Fruit fly (Drosophila melanogaster) whole organism, adult: Measurements from ENCODE around the gene Cul5.

Source experiments
- CG5204 ChIP-seq: fragments of 200-800 bp; sonication (Bioruptor generic); optimal IDR thresholded peaks from 2 replicates; lab custom pipeline; 2016; ENCODE audit warnings: missing biosample characterization, missing genetic modification characterization
- CG7101 ChIP-seq: fragments of 200-800 bp; sonication (Bioruptor generic); optimal IDR thresholded peaks from 2 replicates; lab custom pipeline; 2018; ENCODE audit warnings: missing biosample characterization, mild to moderate bottlenecking, missing genetic modification characterization, moderate library complexity
- Clk ChIP-seq: fragments of 200-800 bp; sonication (Bioruptor generic); optimal IDR thresholded peaks from 2 replicates; lab custom pipeline; 2017; ENCODE audit warnings: missing biosample characterization, missing genetic modification characterization
- Hr96 ChIP-seq: fragments of 200-800 bp; sonication (Bioruptor generic); optimal IDR thresholded peaks from 2 replicates; lab custom pipeline; 2016; ENCODE audit warnings: missing biosample characterization, missing genetic modification characterization
- bab1 ChIP-seq: fragments of 200-800 bp; sonication (Bioruptor generic); optimal IDR thresholded peaks from 3 replicates; lab custom pipeline; 2019; ENCODE audit warnings: missing biosample characterization, mild to moderate bottlenecking, missing genetic modification characterization, moderate library complexity
- cic ChIP-seq: fragments of 200-800 bp; sonication (Bioruptor generic); optimal IDR thresholded peaks from 2 replicates; lab custom pipeline; 2017; ENCODE audit warnings: missing biosample characterization, mild to moderate bottlenecking, missing genetic modification characterization, moderate library complexity
- cnc ChIP-seq, 2 experiments: fragments of >200 bp; optimal IDR thresholded peaks; 2 replicates each; lab custom pipeline; 2017
- pad ChIP-seq: fragments of 200-800 bp; sonication (Bioruptor generic); optimal IDR thresholded peaks from 3 replicates; lab custom pipeline; 2017; ENCODE audit warnings: missing biosample characterization, missing genetic modification characterization, mild to moderate bottlenecking, moderate library complexity, missing genetic modification reagents
- tj ChIP-seq: fragments of 200-800 bp; sonication (Bioruptor generic); optimal IDR thresholded peaks from 3 replicates; lab custom pipeline; 2017; ENCODE audit warnings: missing biosample characterization, mild to moderate bottlenecking, missing genetic modification characterization, moderate library complexity
- toe ChIP-seq: fragments of 200-800 bp; sonication (Bioruptor generic); optimal IDR thresholded peaks from 2 replicates; lab custom pipeline; 2016; ENCODE audit warnings: missing biosample characterization, missing genetic modification characterization

DNA sequence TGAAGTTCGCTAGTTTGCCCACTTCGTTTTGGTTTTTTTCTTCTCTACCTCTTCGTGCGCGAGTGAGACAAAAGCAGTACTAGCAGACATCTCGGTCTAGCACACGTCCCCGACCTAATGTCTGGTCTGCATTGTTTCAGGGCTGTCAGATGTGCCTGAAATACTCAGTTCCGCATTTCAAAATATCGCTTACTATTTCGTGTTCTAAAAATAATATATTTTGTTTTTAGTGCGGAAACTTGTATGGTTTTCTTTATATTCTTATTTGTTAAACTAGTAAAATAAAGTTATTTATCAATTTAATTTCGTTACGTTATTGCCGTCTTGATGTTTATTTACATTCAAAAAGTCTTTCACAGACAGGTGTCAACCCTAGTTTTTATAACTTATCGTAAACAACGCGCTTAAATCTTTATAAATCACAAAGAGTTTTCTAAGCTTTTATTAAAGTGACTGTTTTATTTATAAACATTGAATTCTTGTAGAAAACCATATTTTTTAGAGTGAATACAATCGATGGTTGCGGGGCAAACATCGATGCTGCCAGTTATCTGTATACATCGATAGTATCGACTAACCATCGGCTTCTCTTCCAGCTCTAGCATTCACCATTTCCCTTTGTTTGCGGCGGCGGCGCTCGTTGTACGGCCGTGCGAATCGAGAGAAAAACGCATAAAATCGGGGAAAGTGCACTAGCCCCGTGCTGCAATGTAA lies 589 bp upstream of the Cul5 start:
- TF ChIP-seq Clk (GFP tag; lab: Kevin White, UChicago) (peak; percentile 57), tj (GFP tag; lab: Kevin White, UChicago) (peak; percentile 86), cnc (optimal IDR thresholded peaks at IDR 0.05; lab: Kevin White, UChicago) (no peak), bab1 (GFP tag; lab: Kevin White, UChicago) (peak; percentile 69), CG5204 (GFP tag; lab: Kevin White, UChicago) (peak; percentile 82), Hr96 (GFP tag; lab: Kevin White, UChicago) (peak; percentile 73), toe (GFP tag; lab: Kevin White, UChicago) (peak; percentile 82), cic (GFP tag; lab: Kevin White, UChicago) (no peak), CG7101 (tag; lab: Kevin White, UChicago) (peak; percentile 85), pad (peak; percentile 71)
